Fruit fly (Drosophila melanogaster) whole organism, embryonic: ENCODE results near the gene CG43750.
A peak's percentile ranks its signal among the peaks of the same experiment; 100 is the strongest.

ENCODE experiments used
- Blimp-1 ChIP-seq: fragments of 200-800 bp; sonication (Bioruptor generic); optimal IDR thresholded peaks from 3 replicates; lab custom pipeline; 2018; ENCODE audit warnings: missing biosample characterization, missing genetic modification characterization, mild to moderate bottlenecking, moderate library complexity, missing genetic modification reagents
- CG11695 ChIP-seq: fragments of 200-800 bp; sonication (Bioruptor generic); IDR thresholded peaks from 3 replicates; pipeline ENCODE4 v1.3.6; 2022; ENCODE audit warnings: missing biosample characterization, missing genetic modification characterization
- CG15479 ChIP-seq: fragments of 200-800 bp; sonication (Bioruptor generic); optimal IDR thresholded peaks from 3 replicates; lab custom pipeline; 2019; ENCODE audit warnings: missing biosample characterization, mild to moderate bottlenecking, missing genetic modification characterization, moderate library complexity
- CG16813 ChIP-seq: fragments of 200-800 bp; sonication (Bioruptor generic); IDR thresholded peaks from 3 replicates; pipeline ENCODE4 v1.3.6; 2022; ENCODE audit warnings: missing biosample characterization, missing genetic modification characterization; ENCODE audit not compliant: partially characterized antibody
- CG17361 ChIP-seq: fragments of 200-800 bp; sonication (Bioruptor generic); IDR thresholded peaks from 3 replicates; pipeline ENCODE4 v1.3.6; 2022; ENCODE audit warnings: missing biosample characterization, missing genetic modification characterization
- CG17802 ChIP-seq: fragments of 200-800 bp; sonication (Bioruptor generic); optimal IDR thresholded peaks from 2 replicates; lab custom pipeline; 2018; ENCODE audit warnings: missing biosample characterization, mild to moderate bottlenecking, missing genetic modification characterization, moderate library complexity
- CG2116 ChIP-seq: fragments of 200-800 bp; sonication (Bioruptor generic); optimal IDR thresholded peaks from 3 replicates; lab custom pipeline; 2018; ENCODE audit warnings: missing biosample characterization, mild to moderate bottlenecking, missing genetic modification characterization
- CG31441 ChIP-seq: fragments of 200-800 bp; sonication (Bioruptor generic); IDR thresholded peaks from 2 replicates; pipeline ENCODE4 v1.3.6; 2022; ENCODE audit warnings: missing biosample characterization, missing genetic modification characterization
- CG32772 ChIP-seq: fragments of 200-800 bp; sonication (Bioruptor generic); IDR thresholded peaks from 2 replicates; pipeline ENCODE4 v1.3.6; 2022; ENCODE audit warnings: missing biosample characterization, missing genetic modification characterization
- CG33213 ChIP-seq: fragments of 200-800 bp; sonication (Bioruptor generic); optimal IDR thresholded peaks from 3 replicates; lab custom pipeline; 2016; ENCODE audit warnings: missing biosample characterization, missing genetic modification characterization
- CG3995 ChIP-seq: fragments of 200-800 bp; sonication (Bioruptor generic); optimal IDR thresholded peaks from 3 replicates; lab custom pipeline; 2016; ENCODE audit warnings: missing biosample characterization, missing genetic modification characterization
- CG4617 ChIP-seq: fragments of 200-800 bp; sonication (Bioruptor generic); optimal IDR thresholded peaks from 3 replicates; lab custom pipeline; 2016; ENCODE audit warnings: missing biosample characterization, missing genetic modification characterization, borderline replicate concordance
- CG8290 ChIP-seq, 3 experiments: fragments of 200-800 bp; sonication (Bioruptor generic); optimal IDR thresholded peaks; 2 replicates each; lab custom pipeline; 2016 to 2019; ENCODE audit warnings: missing biosample characterization in 3 of 3, missing genetic modification characterization in 3 of 3, mild to moderate bottlenecking in 2 of 3, moderate library complexity in 1 of 3
- CG8765 ChIP-seq: fragments of 200-800 bp; sonication (Bioruptor generic); IDR thresholded peaks from 2 replicates; pipeline ENCODE4 v1.3.6; 2022; ENCODE audit warnings: missing biosample characterization, missing genetic modification characterization
- E2f1 ChIP-seq: fragments of 200-800 bp; sonication (Bioruptor generic); IDR thresholded peaks from 2 replicates; pipeline ENCODE4 v1.3.6; 2022; ENCODE audit warnings: missing biosample characterization, missing genetic modification characterization
- Fer1 ChIP-seq: fragments of 200-800 bp; sonication (Bioruptor generic); optimal IDR thresholded peaks from 2 replicates; lab custom pipeline; 2017; ENCODE audit warnings: missing biosample characterization, mild to moderate bottlenecking, missing genetic modification characterization
- HmgD ChIP-seq: fragments of 200-800 bp; sonication (Bioruptor generic); optimal IDR thresholded peaks from 3 replicates; lab custom pipeline; 2016; ENCODE audit warnings: missing biosample characterization, missing genetic modification characterization
- Hmr ChIP-seq: fragments of 200-800 bp; sonication (Bioruptor generic); optimal IDR thresholded peaks from 3 replicates; lab custom pipeline; 2017; ENCODE audit warnings: mild to moderate bottlenecking, missing biosample characterization, missing genetic modification reagents, missing genetic modification characterization
- Rfx ChIP-seq: fragments of 200-800 bp; sonication (Bioruptor generic); IDR thresholded peaks from 2 replicates; pipeline ENCODE4 v1.3.6; 2022; ENCODE audit warnings: missing biosample characterization, missing genetic modification characterization
- Sin3A ChIP-seq: fragments of >200 bp; optimal IDR thresholded peaks from 2 replicates; lab custom pipeline; 2018
- Spps ChIP-seq: fragments of 200-800 bp; sonication (Bioruptor generic); optimal IDR thresholded peaks from 2 replicates; lab custom pipeline; 2018; ENCODE audit warnings: missing biosample characterization, mild to moderate bottlenecking, missing genetic modification characterization
- Sry-δ ChIP-seq: fragments of 200-800 bp; sonication (Bioruptor generic); optimal IDR thresholded peaks from 2 replicates; lab custom pipeline; 2016; ENCODE audit warnings: missing biosample characterization, missing genetic modification characterization
- Taf1 ChIP-seq: fragments of 200-800 bp; sonication (Bioruptor generic); IDR thresholded peaks from 2 replicates; pipeline ENCODE4 v1.3.6; 2022; ENCODE audit warnings: missing biosample characterization, missing genetic modification characterization
- Tbp ChIP-seq: fragments of >200 bp; optimal IDR thresholded peaks from 2 replicates; lab custom pipeline; 2018; ENCODE audit warnings: missing biosample characterization, missing genetic modification characterization
- Trl ChIP-seq, 3 experiments: fragments of >200 bp in 2 of 3; fragments of 200-800 bp in 1 of 3; sonication (Bioruptor generic) in 1 of 3; optimal IDR thresholded peaks; 2 replicates in 1 of 3; 3 replicates in 2 of 3; lab custom pipeline; 2016 to 2017; ENCODE audit warnings: missing biosample characterization in 1 of 3, missing genetic modification characterization in 1 of 3
- Xbp1 ChIP-seq: fragments of 200-800 bp; sonication (Bioruptor generic); optimal IDR thresholded peaks from 3 replicates; lab custom pipeline; 2016; ENCODE audit warnings: missing biosample characterization, mild to moderate bottlenecking, missing genetic modification characterization
- bbx ChIP-seq: fragments of 200-800 bp; sonication (Bioruptor generic); IDR thresholded peaks from 2 replicates; pipeline ENCODE4 v1.3.6; 2022; ENCODE audit warnings: missing biosample characterization, missing genetic modification characterization; ENCODE audit not compliant: partially characterized antibody
- bowl ChIP-seq: fragments of 200-800 bp; sonication (Bioruptor generic); IDR thresholded peaks from 2 replicates; pipeline ENCODE4 v1.3.6; 2022; ENCODE audit warnings: missing biosample characterization, missing genetic modification characterization
- cg ChIP-seq: fragments of 200-800 bp; sonication (Bioruptor generic); optimal IDR thresholded peaks from 3 replicates; lab custom pipeline; 2019; ENCODE audit warnings: missing biosample characterization, mild to moderate bottlenecking, missing genetic modification characterization, moderate library complexity
- chinmo ChIP-seq: fragments of 200-800 bp; sonication (Bioruptor generic); IDR thresholded peaks from 4 replicates; pipeline ENCODE4 v1.3.6; 2022; ENCODE audit warnings: missing biosample characterization, missing genetic modification characterization; ENCODE audit not compliant: partially characterized antibody
- crc ChIP-seq: fragments of 200-800 bp; sonication (Bioruptor generic); optimal IDR thresholded peaks from 2 replicates; lab custom pipeline; 2016; ENCODE audit warnings: missing biosample characterization, missing genetic modification characterization
- dati ChIP-seq: fragments of 200-800 bp; sonication (Bioruptor generic); IDR thresholded peaks from 2 replicates; pipeline ENCODE4 v1.3.6; 2022; ENCODE audit warnings: missing biosample characterization, missing genetic modification characterization
- en ChIP-seq: fragments of 200-800 bp; sonication (Bioruptor generic); optimal IDR thresholded peaks from 2 replicates; lab custom pipeline; 2016; ENCODE audit warnings: missing biosample characterization, missing genetic modification characterization
- hth ChIP-seq: fragments of >200 bp; optimal IDR thresholded peaks from 2 replicates; lab custom pipeline; 2017; ENCODE audit warnings: inconsistent platforms
- nmo ChIP-seq: fragments of 200-800 bp; sonication (Bioruptor generic); optimal IDR thresholded peaks from 2 replicates; lab custom pipeline; 2018; ENCODE audit warnings: missing biosample characterization, mild to moderate bottlenecking, missing genetic modification characterization, moderate library complexity
- org-1 ChIP-seq: fragments of 200-800 bp; sonication (Bioruptor generic); optimal IDR thresholded peaks from 2 replicates; lab custom pipeline; 2017; ENCODE audit warnings: missing biosample characterization, missing genetic modification characterization
- phol ChIP-seq: fragments of 200-800 bp; sonication (Bioruptor generic); optimal IDR thresholded peaks from 3 replicates; lab custom pipeline; 2018; ENCODE audit warnings: missing biosample characterization, mild to moderate bottlenecking, missing genetic modification characterization, moderate library complexity
- pum ChIP-seq: fragments of 200-800 bp; sonication (Bioruptor generic); optimal IDR thresholded peaks from 2 replicates; lab custom pipeline; 2016; ENCODE audit warnings: missing biosample characterization, missing genetic modification characterization
- pzg ChIP-seq: fragments of 200-800 bp; sonication (Bioruptor generic); optimal IDR thresholded peaks from 3 replicates; lab custom pipeline; 2018; ENCODE audit warnings: missing biosample characterization, mild to moderate bottlenecking, missing genetic modification characterization, moderate library complexity
- ro ChIP-seq: fragments of 200-800 bp; sonication (Bioruptor generic); IDR thresholded peaks from 2 replicates; pipeline ENCODE4 v1.3.6; 2022; ENCODE audit warnings: missing biosample characterization, missing genetic modification characterization
- row ChIP-seq: fragments of 200-800 bp; sonication (Bioruptor generic); IDR thresholded peaks from 3 replicates; pipeline ENCODE4 v1.3.6; 2022; ENCODE audit warnings: missing biosample characterization, missing genetic modification characterization
- sens ChIP-seq: fragments of 200-800 bp; sonication (Bioruptor generic); peaks from one replicate; lab custom pipeline; 2016; ENCODE audit warnings: missing biosample characterization, missing genetic modification characterization
- so ChIP-seq: fragments of 200-800 bp; sonication (Bioruptor generic); IDR thresholded peaks from 3 replicates; pipeline ENCODE4 v1.3.6; 2022; ENCODE audit warnings: missing biosample characterization, missing genetic modification characterization
- sob ChIP-seq: fragments of 200-800 bp; sonication (Bioruptor generic); IDR thresholded peaks from 2 replicates; pipeline ENCODE4 v1.3.6; 2022; ENCODE audit warnings: missing biosample characterization, missing genetic modification characterization
- ssp ChIP-seq: fragments of 200-800 bp; sonication (Bioruptor generic); IDR thresholded peaks from 2 replicates; pipeline ENCODE4 v1.3.6; 2022; ENCODE audit warnings: missing biosample characterization, missing genetic modification characterization
- stc ChIP-seq: fragments of 200-800 bp; sonication (Bioruptor generic); IDR thresholded peaks from 2 replicates; pipeline ENCODE4 v1.3.6; 2022; ENCODE audit warnings: missing biosample characterization, missing genetic modification characterization
- stwl ChIP-seq: fragments of 200-800 bp; sonication (Bioruptor generic); optimal IDR thresholded peaks from 3 replicates; lab custom pipeline; 2018; ENCODE audit warnings: missing biosample characterization, mild to moderate bottlenecking, missing genetic modification characterization, moderate library complexity
- unpg ChIP-seq: fragments of 200-800 bp; sonication (Bioruptor generic); optimal IDR thresholded peaks from 3 replicates; lab custom pipeline; 2018; ENCODE audit warnings: missing biosample characterization, mild to moderate bottlenecking, missing genetic modification characterization, moderate library complexity
- zfh2 ChIP-seq: fragments of 200-800 bp; sonication (Bioruptor generic); optimal IDR thresholded peaks from 2 replicates; lab custom pipeline; 2016; ENCODE audit warnings: missing biosample characterization, missing genetic modification characterization

Gene CG43750

dm6 chr2L:2365077-2365651 lies 25.3 kb downstream of the CG43750 start, which contains the start of the genes Rab5 and Axud1 (continued):
- TF ChIP-seq CG8765 (GFP tag; lab: Robert Waterston, UW): 0 out of 2 replicates have a peak, but pooled peaks have one; percentile 13
- TF ChIP-seq Fer1 (GFP tag; lab: Kevin White, UChicago): peak; percentile 19
- peak; percentile 89 for TF ChIP-seq Sin3A
- TF ChIP-seq sens (GFP tag; lab: Kevin White, UChicago): peak; percentile 72
- TF ChIP-seq CG16813 (GFP tag; lab: Robert Waterston, UW): peak; percentile 15; the same call in 1 of the 3 replicates
- TF ChIP-seq pzg (GFP tag; lab: Kevin White, UChicago): peak; percentile 82
- TF ChIP-seq Tbp (GFP tag; lab: Kevin White, UChicago): peak; percentile 74
- TF ChIP-seq Rfx (GFP tag; lab: Robert Waterston, UW): peak; percentile 39; the same call in 1 of the 2 replicates
- TF ChIP-seq bbx (GFP tag; lab: Robert Waterston, UW): 0 out of 2 replicates have a peak, but pooled peaks have one; percentile 23
- TF ChIP-seq Taf1: peak; percentile 9; the same call in 1 of the 2 replicates
- TF ChIP-seq crc (GFP tag; lab: Kevin White, UChicago): no peak
- TF ChIP-seq stc (GFP tag; lab: Robert Waterston, UW): peak; percentile 11; the same call in 1 of the 2 replicates
- TF ChIP-seq CG4617 (GFP tag; lab: Kevin White, UChicago): peak; percentile 92
- peak in 1 of 2 experiments; percentile 24 for TF ChIP-seq Trl (optimal IDR thresholded peaks at IDR 0.05; lab: Kevin White, UChicago)
- no peak for TF ChIP-seq Trl (GFP tag; optimal IDR thresholded peaks at IDR 0.05; lab: Kevin White, UChicago)
- TF ChIP-seq CG17361: peak; percentile 41; the same call in 1 of the 3 replicates
- peak; percentile 21; the same call in 1 of the 2 replicates for TF ChIP-seq E2f1
- no peak for TF ChIP-seq Blimp-1 (GFP tag; lab: Kevin White, UChicago)
- no peak for TF ChIP-seq ro (GFP tag; lab: Robert Waterston, UW)
- TF ChIP-seq bowl (GFP tag; lab: Robert Waterston, UW): no peak
- peak; percentile 94 for TF ChIP-seq CG15479 (GFP tag; lab: Kevin White, UChicago)
- peak; percentile 4 for TF ChIP-seq Xbp1 (GFP tag; lab: Kevin White, UChicago)
- TF ChIP-seq stwl (tag; lab: Kevin White, UChicago): peak; percentile 17
- TF ChIP-seq CG31441 (GFP tag; lab: Robert Waterston, UW): peak; percentile 10; the same call in 1 of the 2 replicates
- TF ChIP-seq cg (GFP tag; lab: Kevin White, UChicago): peak; percentile 90
- no peak for TF ChIP-seq dati (GFP tag; lab: Robert Waterston, UW)
- peak; percentile 50 for TF ChIP-seq CG2116 (GFP tag; lab: Kevin White, UChicago)
- peak; percentile 30; the same call in 1 of the 2 replicates for TF ChIP-seq sob (GFP tag; lab: Robert Waterston, UW)
- peak; percentile 25; the same call in 2 of the 3 replicates for TF ChIP-seq row (GFP tag; lab: Robert Waterston, UW)
- peak; percentile 59 for TF ChIP-seq Sry-δ
- TF ChIP-seq Spps (tag; lab: Kevin White, UChicago): no peak
- TF ChIP-seq CG11695 (GFP tag; lab: Robert Waterston, UW): peak; percentile 34; the same call in 1 of the 3 replicates
- peak; percentile 29 for TF ChIP-seq HmgD (GFP tag; lab: Kevin White, UChicago)
- TF ChIP-seq CG32772 (GFP tag; lab: Robert Waterston, UW): 0 out of 2 replicates have a peak, but pooled peaks have one; percentile 15
- peak; percentile 42 for TF ChIP-seq CG33213 (GFP tag; lab: Kevin White, UChicago)
- no peak for TF ChIP-seq pum (GFP tag; lab: Kevin White, UChicago)
- no peak for TF ChIP-seq org-1 (GFP tag; lab: Kevin White, UChicago)
- TF ChIP-seq Hmr (GFP tag; lab: Kevin White, UChicago): peak; percentile 53
- no peak for TF ChIP-seq hth (lab: Kevin White, UChicago)
- no peak for TF ChIP-seq zfh2 (GFP tag; lab: Kevin White, UChicago)
- TF ChIP-seq nmo (GFP tag; lab: Kevin White, UChicago): peak; percentile 65
- TF ChIP-seq unpg (GFP tag; lab: Kevin White, UChicago): peak; percentile 2
- TF ChIP-seq chinmo: 0 out of 4 replicates have a peak, but pooled peaks have one; percentile 17
- TF ChIP-seq phol (tag; lab: Kevin White, UChicago): peak; percentile 59
- peak; percentile 88 for TF ChIP-seq CG3995 (GFP tag; lab: Kevin White, UChicago)
- peak; percentile 37; the same call in 1 of the 2 replicates for TF ChIP-seq ssp
- TF ChIP-seq en (GFP tag; lab: Kevin White, UChicago): no peak
- peak; percentile 11 for TF ChIP-seq CG17802
- TF ChIP-seq CG8290 (GFP tag; optimal IDR thresholded peaks at IDR 0.05; lab: Kevin White, UChicago): no peak
- peak in 1 of 2 experiments; percentile 17 for TF ChIP-seq CG8290 (tag; optimal IDR thresholded peaks at IDR 0.05; lab: Kevin White, UChicago)
- TF ChIP-seq so (GFP tag; lab: Robert Waterston, UW): no peak; the same call in 2 of the 3 replicates
